Worm (Caenorhabditis elegans): ENCODE data around the gene ace-1.

ce11 chrX:16416790-16417330, 49.8 kb downstream of the ace-1 start, which contains the start of gene eat-17:
- TF ChIP-seq pha-4 (GFP tag; IDR thresholded peaks at IDR 0.05) (no peak), pha-4 (tag; optimal IDR thresholded peaks at IDR 0.05) (no peak), mdl-1 (tag; optimal IDR thresholded peaks at IDR 0.05) (no peak), lin-1 (GFP tag; IDR thresholded peaks at IDR 0.05) (no peak), mep-1 (tag; optimal IDR thresholded peaks at IDR 0.05) (no peak)

Data from whole organism, L4 larva.